Fruit fly (Drosophila melanogaster) whole organism, wandering third instar larva: Measurements from ENCODE around the gene Msh6.

Experiments
- Abd-B ChIP-seq: fragments of >200 bp; optimal IDR thresholded peaks from 2 replicates; lab custom pipeline; 2017; ENCODE audit warnings: missing biosample characterization, missing genetic modification characterization
- CrebA ChIP-seq: fragments of 200-800 bp; sonication (Bioruptor generic); optimal IDR thresholded peaks from 2 replicates; lab custom pipeline; 2016; ENCODE audit warnings: missing biosample characterization, mild to moderate bottlenecking, missing genetic modification characterization, borderline replicate concordance
- Hr78 ChIP-seq: fragments of >200 bp; optimal IDR thresholded peaks from 2 replicates; lab custom pipeline; 2017; ENCODE audit warnings: missing biosample characterization, missing genetic modification characterization
- Hr83 ChIP-seq: fragments of 200-300 bp; sonication (Bioruptor generic); optimal IDR thresholded peaks from 2 replicates; lab custom pipeline; 2016; ENCODE audit warnings: missing biosample characterization, mild to moderate bottlenecking, missing genetic modification characterization, moderate library complexity; ENCODE audit not compliant: poor library complexity, severe bottlenecking
- Sp1 ChIP-seq: fragments of 200-800 bp; sonication (Bioruptor generic); optimal IDR thresholded peaks from 3 replicates; lab custom pipeline; 2019; ENCODE audit warnings: missing biosample characterization, mild to moderate bottlenecking, missing genetic modification characterization, moderate library complexity
- Vsx2 ChIP-seq: fragments of 200-300, 225-300 bp; sonication (Bioruptor generic); optimal IDR thresholded peaks from 2 replicates; lab custom pipeline; 2018; ENCODE audit warnings: missing biosample characterization, missing genetic modification characterization; ENCODE audit not compliant: partially characterized antibody
- brk ChIP-seq: fragments of 200-800 bp; sonication (Bioruptor generic); optimal IDR thresholded peaks from 2 replicates; lab custom pipeline; 2016; ENCODE audit warnings: missing biosample characterization, mild to moderate bottlenecking, missing genetic modification characterization
- lola ChIP-seq: fragments of >200 bp; optimal IDR thresholded peaks from 2 replicates; lab custom pipeline; 2017; ENCODE audit warnings: missing biosample characterization, missing genetic modification characterization
- pan ChIP-seq: fragments of >200 bp; optimal IDR thresholded peaks from 2 replicates; lab custom pipeline; 2017
- psq ChIP-seq: fragments of 200-800 bp; sonication (Bioruptor generic); optimal IDR thresholded peaks from 3 replicates; lab custom pipeline; 2017; ENCODE audit warnings: missing biosample characterization, mild to moderate bottlenecking, missing genetic modification characterization, moderate library complexity
- sage ChIP-seq: fragments of 200-800 bp; sonication (Bioruptor generic); optimal IDR thresholded peaks from 2 replicates; lab custom pipeline; 2016; ENCODE audit warnings: missing biosample characterization, mild to moderate bottlenecking, missing genetic modification characterization

dm6 chr3L:15105566-15106207 is 52.7 kb downstream of the Msh6 start, which contains the start of gene CG45071:
- TF ChIP-seq Hr78 (GFP tag; lab: Kevin White, UChicago) (no peak), lola (GFP tag; lab: Kevin White, UChicago) (no peak), psq (GFP tag; lab: Kevin White, UChicago) (no peak), Abd-B (GFP tag; lab: Kevin White, UChicago) (no peak), sage (no peak), pan (no peak), brk (no peak), CrebA (GFP tag; lab: Kevin White, UChicago) (no peak), Sp1 (GFP tag; lab: Kevin White, UChicago) (no peak), Vsx2 (GFP tag; lab: Kevin White, UChicago) (no peak), Hr83 (GFP tag; lab: Kevin White, UChicago) (no peak)
